Fruit fly (Drosophila melanogaster) whole organism, pupa: ENCODE results near the gene CG14442.

Source experiments
- CG10348 ChIP-seq: fragments of 200-800 bp; sonication (Bioruptor generic); IDR thresholded peaks from 2 replicates; pipeline ENCODE4 v1.3.6; 2022; ENCODE audit warnings: missing biosample characterization, missing genetic modification characterization
- CG12605 ChIP-seq: fragments of 200-800 bp; sonication (Bioruptor generic); IDR thresholded peaks from 2 replicates; pipeline ENCODE4 v1.3.6; 2022; ENCODE audit warnings: missing biosample characterization, missing genetic modification characterization
- CG13204 ChIP-seq: fragments of 200-800 bp; sonication (Bioruptor generic); optimal IDR thresholded peaks from 2 replicates; lab custom pipeline; 2018; ENCODE audit warnings: missing biosample characterization, mild to moderate bottlenecking, missing genetic modification characterization, moderate library complexity
- CG14655 ChIP-seq: fragments of 200-800 bp; sonication (Bioruptor generic); optimal IDR thresholded peaks from 3 replicates; lab custom pipeline; 2017; ENCODE audit warnings: mild to moderate bottlenecking, missing biosample characterization, missing genetic modification reagents, missing genetic modification characterization
- CG15710 ChIP-seq: fragments of 200-800 bp; sonication (Bioruptor generic); optimal IDR thresholded peaks from 2 replicates; lab custom pipeline; 2018; ENCODE audit warnings: missing biosample characterization, mild to moderate bottlenecking, missing genetic modification characterization, moderate library complexity
- CG17806 ChIP-seq: fragments of 200-800 bp; sonication (Bioruptor generic); optimal IDR thresholded peaks from 2 replicates; lab custom pipeline; 2018; ENCODE audit warnings: missing biosample characterization, mild to moderate bottlenecking, missing genetic modification characterization, moderate library complexity
- CG32121 ChIP-seq: fragments of 200-800 bp; sonication (Bioruptor generic); IDR thresholded peaks from 2 replicates; pipeline ENCODE4 v1.3.6; 2022; ENCODE audit warnings: missing biosample characterization, missing genetic modification characterization
- CG34367 ChIP-seq: fragments of 200-800 bp; sonication (Bioruptor generic); optimal IDR thresholded peaks from 2 replicates; lab custom pipeline; 2018; ENCODE audit warnings: missing biosample characterization, mild to moderate bottlenecking, missing genetic modification characterization
- CG4496 ChIP-seq: fragments of 200-800 bp; sonication (Bioruptor generic); IDR thresholded peaks from 3 replicates; pipeline ENCODE4 v1.3.6; 2022; ENCODE audit warnings: missing biosample characterization, missing genetic modification characterization
- CG8159 ChIP-seq: fragments of 200-800 bp; sonication (Bioruptor generic); optimal IDR thresholded peaks from 3 replicates; lab custom pipeline; 2018; ENCODE audit warnings: missing biosample characterization, mild to moderate bottlenecking, missing genetic modification characterization, moderate library complexity
- CG8301 ChIP-seq: fragments of 200-800 bp; sonication (Bioruptor generic); optimal IDR thresholded peaks from 2 replicates; lab custom pipeline; 2018; ENCODE audit warnings: missing biosample characterization, mild to moderate bottlenecking, missing genetic modification characterization
- CG9948 ChIP-seq: fragments of 200-800 bp; sonication (Bioruptor generic); optimal IDR thresholded peaks from 2 replicates; lab custom pipeline; 2018; ENCODE audit warnings: missing biosample characterization, mild to moderate bottlenecking, missing genetic modification characterization, moderate library complexity
- D1 ChIP-seq: fragments of 200-800 bp; sonication (Bioruptor generic); optimal IDR thresholded peaks from 2 replicates; lab custom pipeline; 2018; ENCODE audit warnings: missing biosample characterization, mild to moderate bottlenecking, missing genetic modification characterization, moderate library complexity
- EcR ChIP-seq: fragments of 200-800 bp; sonication (Bioruptor generic); optimal IDR thresholded peaks from 3 replicates; lab custom pipeline; 2019; ENCODE audit warnings: missing biosample characterization, missing genetic modification characterization, mild to moderate bottlenecking, moderate library complexity, missing genetic modification reagents
- Ets98B ChIP-seq: fragments of 200-800 bp; sonication (Bioruptor generic); IDR thresholded peaks from 2 replicates; pipeline ENCODE4 v1.3.6; 2022; ENCODE audit warnings: missing biosample characterization, missing genetic modification characterization
- Pif1A ChIP-seq: fragments of 200-800 bp; sonication (Bioruptor generic); optimal IDR thresholded peaks from 3 replicates; lab custom pipeline; 2016; ENCODE audit warnings: missing biosample characterization, missing genetic modification characterization
- Pif1B ChIP-seq: fragments of 200-800 bp; sonication (Bioruptor generic); optimal IDR thresholded peaks from 3 replicates; lab custom pipeline; 2016; ENCODE audit warnings: missing biosample characterization, missing genetic modification characterization
- Snoo ChIP-seq: fragments of 200-800 bp; sonication (Bioruptor generic); optimal IDR thresholded peaks from 3 replicates; lab custom pipeline; 2017; ENCODE audit warnings: missing biosample characterization, mild to moderate bottlenecking, missing genetic modification characterization, inconsistent platforms
- fd96Ca ChIP-seq: fragments of 200-800 bp; sonication (Bioruptor generic); IDR thresholded peaks from 3 replicates; pipeline ENCODE4 v1.3.6; 2022; ENCODE audit warnings: missing biosample characterization, missing genetic modification characterization
- gl ChIP-seq: fragments of 200-800 bp; sonication (Bioruptor generic); optimal IDR thresholded peaks from 2 replicates; lab custom pipeline; 2018; ENCODE audit warnings: missing biosample characterization, mild to moderate bottlenecking, missing genetic modification characterization
- rn ChIP-seq: fragments of 200-800 bp; sonication (Bioruptor generic); IDR thresholded peaks from 2 replicates; pipeline ENCODE4 v1.3.6; 2022; ENCODE audit warnings: missing biosample characterization, missing genetic modification characterization

CG14442 gene

DNA sequence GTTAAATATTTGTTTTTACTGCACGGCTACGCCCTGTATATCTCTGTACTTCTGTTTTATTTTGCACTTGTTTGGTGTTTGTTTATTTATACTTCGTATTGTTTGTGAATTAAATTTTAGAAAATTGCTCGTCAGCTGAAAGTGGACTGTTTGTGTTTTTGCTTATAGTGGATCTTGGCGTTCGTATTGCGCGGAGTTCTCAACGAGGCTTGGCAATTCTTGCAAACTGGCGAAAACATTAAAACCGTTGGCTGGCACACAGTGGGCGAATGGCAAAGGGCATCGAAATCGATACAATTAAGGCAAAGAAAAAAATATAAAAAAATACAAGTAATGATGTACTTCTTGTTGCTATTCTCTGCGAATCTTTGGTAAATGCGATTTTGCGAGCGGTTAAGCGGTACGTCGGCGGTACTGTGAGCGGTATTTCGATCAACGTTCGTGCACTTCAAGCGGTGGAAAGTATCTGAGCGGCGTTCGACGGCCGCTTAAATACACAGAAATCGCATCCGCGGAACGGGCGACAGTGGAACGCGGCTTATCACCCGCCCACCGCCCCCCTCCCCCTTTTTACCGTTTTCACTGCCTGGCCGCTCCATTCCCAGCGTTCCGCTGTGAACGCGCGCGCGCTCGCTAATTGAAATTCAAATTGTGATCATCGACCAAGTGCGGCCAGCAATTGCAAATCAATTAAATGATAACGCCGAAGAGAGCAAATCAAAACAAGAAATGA, 32.1 kb upstream of the CG14442 start:
- TF ChIP-seq CG8301 (tag; lab: Kevin White, UChicago) (no peak), CG32121 (GFP tag; lab: Robert Waterston, UW) (no peak), CG13204 (GFP tag; lab: Kevin White, UChicago) (peak; percentile 72), CG4496 (GFP tag; lab: Robert Waterston, UW) (0 out of 3 replicates have a peak, but pooled peaks have one; percentile 34), CG15710 (tag; lab: Kevin White, UChicago) (no peak), CG14655 (GFP tag; lab: Kevin White, UChicago) (no peak)

DNA sequence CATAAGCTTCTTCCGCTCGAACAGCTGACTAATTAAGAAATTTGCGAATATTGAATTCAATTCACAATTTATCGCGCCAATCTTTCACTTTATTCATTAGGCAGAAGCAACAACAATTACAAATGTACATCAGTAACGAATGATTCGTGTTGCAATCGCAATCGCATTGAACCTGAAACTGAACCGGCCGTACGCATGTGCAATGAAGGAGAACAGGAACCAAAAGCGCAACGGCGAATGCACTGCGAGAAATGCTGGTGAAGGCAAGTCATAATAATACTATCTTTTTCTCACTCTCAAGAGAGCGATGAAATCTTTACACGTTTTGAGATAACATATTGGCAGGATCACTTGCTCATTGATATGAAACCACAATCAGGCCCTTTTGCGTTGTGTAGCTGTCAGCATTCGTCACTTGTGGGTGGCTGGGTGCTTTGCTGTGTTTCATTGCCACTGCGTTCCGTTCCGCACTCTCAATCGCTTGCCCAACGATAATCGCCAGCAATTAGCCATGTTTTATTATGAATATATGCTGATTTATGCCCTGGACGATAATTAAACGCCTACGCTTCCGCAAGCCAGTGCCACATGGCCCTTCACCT, 30.2 kb upstream of the CG14442 start:
- TF ChIP-seq CG34367 (tag; lab: Kevin White, UChicago) (no peak), CG15710 (tag; lab: Kevin White, UChicago) (no peak), CG4496 (GFP tag; lab: Robert Waterston, UW) (peak; percentile 43; the same call in 1 of the 3 replicates), CG8159 (tag; lab: Kevin White, UChicago) (no peak), rn (GFP tag; lab: Robert Waterston, UW) (no peak), CG8301 (tag; lab: Kevin White, UChicago) (peak; percentile 19), CG10348 (GFP tag; lab: Robert Waterston, UW) (no peak), EcR (no peak), fd96Ca (GFP tag; lab: Robert Waterston, UW) (no peak), Ets98B (peak; percentile 40), CG32121 (GFP tag; lab: Robert Waterston, UW) (no peak), CG9948 (tag; lab: Kevin White, UChicago) (no peak), CG13204 (GFP tag; lab: Kevin White, UChicago) (no peak), D1 (tag; lab: Kevin White, UChicago) (no peak), CG14655 (GFP tag; lab: Kevin White, UChicago) (peak; percentile 46), Pif1B (GFP tag; lab: Kevin White, UChicago) (no peak), gl (tag; lab: Kevin White, UChicago) (no peak), CG12605 (GFP tag; lab: Robert Waterston, UW) (no peak), CG17806 (tag; lab: Kevin White, UChicago) (no peak), Snoo (tag; lab: Kevin White, UChicago) (no peak), Pif1A (GFP tag; lab: Kevin White, UChicago) (no peak)

DNA sequence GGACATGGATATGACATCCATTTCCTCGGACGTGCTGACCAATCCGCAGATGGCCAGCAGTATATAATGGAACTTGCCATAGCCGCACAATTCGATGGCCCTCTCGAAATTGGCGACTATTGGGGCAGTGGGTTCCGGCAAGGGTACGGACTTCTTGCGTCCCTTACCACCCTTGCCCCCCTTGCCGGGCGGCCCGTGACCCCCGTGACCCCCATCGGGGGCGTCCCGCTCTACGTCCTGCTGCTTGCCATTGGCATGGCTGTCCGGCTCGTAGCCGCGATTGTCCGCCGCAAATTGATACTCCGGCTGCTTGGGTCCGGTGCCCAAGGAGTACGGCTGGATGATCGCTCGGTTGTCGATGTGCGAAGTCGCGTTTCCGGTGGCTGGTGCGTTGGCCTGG, 28.8 kb upstream of the CG14442 start:
- TF ChIP-seq CG10348 (GFP tag; lab: Robert Waterston, UW) (no peak), CG17806 (tag; lab: Kevin White, UChicago) (no peak), CG15710 (tag; lab: Kevin White, UChicago) (no peak), D1 (tag; lab: Kevin White, UChicago) (no peak), gl (tag; lab: Kevin White, UChicago) (no peak), CG32121 (GFP tag; lab: Robert Waterston, UW) (no peak), Ets98B (no peak), CG34367 (tag; lab: Kevin White, UChicago) (no peak), CG14655 (GFP tag; lab: Kevin White, UChicago) (no peak), CG12605 (GFP tag; lab: Robert Waterston, UW) (no peak), CG8159 (tag; lab: Kevin White, UChicago) (no peak)

DNA sequence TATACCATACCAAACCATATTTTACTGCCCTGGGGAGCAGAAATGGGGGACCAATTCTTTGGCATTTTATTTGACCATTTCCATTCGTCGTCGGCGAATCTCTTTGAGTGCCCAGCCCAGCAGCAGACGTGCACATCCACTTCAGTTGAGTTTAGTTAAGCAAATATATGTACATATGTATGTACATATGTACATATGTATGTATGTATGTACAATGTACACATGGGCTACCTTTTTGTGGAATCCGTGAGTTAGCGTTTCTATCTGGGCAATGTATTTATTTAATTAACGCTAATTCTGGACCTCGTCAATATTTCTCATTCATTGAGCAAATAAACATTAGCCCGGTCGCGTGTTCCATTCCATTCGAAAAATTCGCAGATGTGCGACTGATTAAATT, 25.2 kb upstream of the CG14442 start:
- TF ChIP-seq Pif1B (GFP tag; lab: Kevin White, UChicago): no peak
- TF ChIP-seq CG8301 (tag; lab: Kevin White, UChicago): no peak
- no peak for TF ChIP-seq CG10348 (GFP tag; lab: Robert Waterston, UW)
- TF ChIP-seq, all 21 proteins: peak for 0

DNA sequence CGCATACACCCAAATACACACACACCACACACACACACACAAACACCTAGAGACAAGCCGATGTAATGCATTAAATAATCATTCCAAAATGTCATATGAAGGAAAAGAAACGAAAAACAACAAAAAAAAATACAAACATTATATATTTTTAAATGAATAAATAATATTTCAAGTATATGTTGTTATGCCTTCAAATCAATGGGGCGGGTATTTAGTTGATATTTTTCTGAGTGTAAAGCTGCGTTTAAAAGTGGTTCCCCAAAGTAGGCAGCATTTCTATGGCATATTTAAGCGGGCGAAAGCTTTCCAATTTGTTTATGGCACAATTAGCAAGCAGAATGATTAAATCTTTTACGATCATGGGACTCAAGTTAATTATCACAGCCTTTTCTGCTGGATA, 24.5 kb upstream of the CG14442 start:
- peak; percentile 14 for TF ChIP-seq CG8301 (tag; lab: Kevin White, UChicago)
- TF ChIP-seq CG32121 (GFP tag; lab: Robert Waterston, UW): peak; percentile 49; the same call in 1 of the 2 replicates
- no peak for TF ChIP-seq CG10348 (GFP tag; lab: Robert Waterston, UW)
- peak; percentile 7 for TF ChIP-seq D1 (tag; lab: Kevin White, UChicago)
- TF ChIP-seq CG9948 (tag; lab: Kevin White, UChicago): peak; percentile 1
- TF ChIP-seq CG17806 (tag; lab: Kevin White, UChicago): peak; percentile 25
- TF ChIP-seq Ets98B: peak; percentile 37
- no peak for TF ChIP-seq EcR
- TF ChIP-seq CG4496 (GFP tag; lab: Robert Waterston, UW): peak; percentile 48; the same call in 2 of the 3 replicates
- no peak for TF ChIP-seq CG12605 (GFP tag; lab: Robert Waterston, UW)

DNA sequence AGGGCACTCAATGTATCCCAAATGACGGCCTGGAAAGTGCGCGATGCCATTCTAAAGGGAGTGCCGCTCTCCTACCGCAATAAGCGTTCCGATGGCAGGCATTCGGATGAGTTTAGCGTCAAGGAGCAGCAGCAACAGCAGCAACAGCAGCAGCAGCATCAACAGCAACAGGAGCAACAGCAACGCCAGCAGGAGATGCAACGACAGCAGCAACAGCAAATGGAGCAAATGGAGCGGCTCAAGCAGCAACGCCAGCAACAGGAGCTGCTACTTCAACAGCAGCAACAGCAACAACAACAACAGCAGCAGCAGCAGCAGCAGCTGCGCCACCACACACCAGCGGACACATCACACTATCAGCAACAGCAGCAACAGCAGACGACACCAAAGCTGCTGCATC, 21.4 kb upstream of the CG14442 start:
- no peak for TF ChIP-seq Pif1B (GFP tag; lab: Kevin White, UChicago)
- TF ChIP-seq CG15710 (tag; lab: Kevin White, UChicago): no peak
- no peak for TF ChIP-seq gl (tag; lab: Kevin White, UChicago)
- TF ChIP-seq CG34367 (tag; lab: Kevin White, UChicago): no peak
- no peak for TF ChIP-seq rn (GFP tag; lab: Robert Waterston, UW)
- no peak for TF ChIP-seq fd96Ca (GFP tag; lab: Robert Waterston, UW)
- no peak for TF ChIP-seq CG17806 (tag; lab: Kevin White, UChicago)
- no peak for TF ChIP-seq CG8301 (tag; lab: Kevin White, UChicago)
